Fruit fly (Drosophila melanogaster): ENCODE data around the gene CG6321.

Gene CG6321

DNA sequence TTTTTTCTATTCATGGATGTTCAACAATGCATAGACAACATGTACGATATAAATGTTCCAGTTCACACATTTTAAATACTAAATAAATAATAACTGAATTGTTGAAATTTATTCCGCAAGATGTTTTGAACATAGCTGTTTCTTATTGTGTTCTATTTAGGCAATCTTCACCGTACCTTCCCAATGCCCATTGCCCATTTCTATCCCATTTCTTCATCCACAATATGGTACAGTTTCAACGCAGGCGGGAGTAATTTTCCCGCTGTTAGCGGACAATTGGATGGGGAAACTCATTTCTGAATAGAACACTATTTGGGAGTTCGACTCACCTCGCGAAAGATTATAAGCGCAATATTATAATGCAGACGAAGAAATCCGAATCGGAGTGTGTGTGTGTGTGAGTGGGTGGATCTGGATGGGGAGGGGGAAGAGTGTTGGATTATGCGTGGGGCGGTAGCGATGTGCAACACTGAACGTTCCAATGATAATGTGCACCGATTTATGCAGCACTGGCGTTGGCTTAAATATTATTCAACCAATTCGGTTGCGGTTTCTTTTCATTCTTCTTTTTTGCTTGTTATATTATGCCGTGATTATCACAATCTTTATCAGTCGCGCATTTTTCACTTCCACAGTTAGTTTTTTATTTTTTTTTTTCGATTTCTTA, 31.1 kb upstream of the CG6321 start (continued):
- TF ChIP-seq ttk (GFP tag; IDR thresholded peaks at IDR 0.05) (no peak), CG13775 (GFP tag; optimal IDR thresholded peaks at IDR 0.05) (peak; percentile 7), ap (GFP tag; IDR thresholded peaks at IDR 0.05) (no peak), CG43689 (GFP tag; IDR thresholded peaks at IDR 0.05) (no peak), CG15601 (tag; optimal IDR thresholded peaks at IDR 0.05) (peak; percentile 19), CG31365 (tag; optimal IDR thresholded peaks at IDR 0.05) (no peak), Antp (GFP tag; optimal IDR thresholded peaks at IDR 0.05) (peak; percentile 63), Abd-B (GFP tag; optimal IDR thresholded peaks at IDR 0.05) (peak; percentile 28), trh (GFP tag; optimal IDR thresholded peaks at IDR 0.05) (no peak), br (optimal IDR thresholded peaks at IDR 0.05) (no peak), wek (GFP tag; optimal IDR thresholded peaks at IDR 0.05) (no peak), CG18476 (GFP tag; optimal IDR thresholded peaks at IDR 0.05) (no peak), CG17912 (GFP tag; optimal IDR thresholded peaks at IDR 0.05) (peak; percentile 4), CG31224 (GFP tag; IDR thresholded peaks at IDR 0.05) (no peak), ERR (GFP tag; optimal IDR thresholded peaks at IDR 0.05) (peak; percentile 64), crp (GFP tag; optimal IDR thresholded peaks at IDR 0.05) (peak in 1 of 2 experiments; percentile 39), jigr1 (GFP tag; IDR thresholded peaks at IDR 0.05) (no peak), gem (tag; optimal IDR thresholded peaks at IDR 0.05) (peak; percentile 10), CG2116 (GFP tag; optimal IDR thresholded peaks at IDR 0.05) (peak; percentile 6), CG10267 (tag; optimal IDR thresholded peaks at IDR 0.05) (peak; percentile 94), CG8478 (optimal IDR thresholded peaks at IDR 0.05) (no peak), exex (tag; optimal IDR thresholded peaks at IDR 0.05) (no peak), pnt (GFP tag; optimal IDR thresholded peaks at IDR 0.05) (no peak), Blimp-1 (GFP tag; optimal IDR thresholded peaks at IDR 0.05) (no peak), ci (GFP tag; IDR thresholded peaks at IDR 0.05) (peak; percentile 77; the same call in 2 of the 3 replicates), CG3838 (GFP tag; optimal IDR thresholded peaks at IDR 0.05) (no peak), E2f2 (GFP tag; IDR thresholded peaks at IDR 0.05) (peak; percentile 34; the same call in 1 of the 2 replicates), CG1602 (GFP tag; optimal IDR thresholded peaks at IDR 0.05) (peak; percentile 9), CG6683 (GFP tag; optimal IDR thresholded peaks at IDR 0.05) (no peak), CG1233 (GFP tag; optimal IDR thresholded peaks at IDR 0.05) (peak; percentile 12), CG2120 (GFP tag; optimal IDR thresholded peaks at IDR 0.05) (peak; percentile 48), nerfin-1 (tag; optimal IDR thresholded peaks at IDR 0.05) (no peak), CG12219 (GFP tag; optimal IDR thresholded peaks at IDR 0.05) (no peak), PHDP (tag; optimal IDR thresholded peaks at IDR 0.05) (no peak), sens (GFP tag) (peak; percentile 6), Atf-2 (GFP tag; optimal IDR thresholded peaks at IDR 0.05) (peak; percentile 34), tup (GFP tag; optimal IDR thresholded peaks at IDR 0.05) (no peak), CG1529 (GFP tag; optimal IDR thresholded peaks at IDR 0.05) (peak; percentile 3)

DNA sequence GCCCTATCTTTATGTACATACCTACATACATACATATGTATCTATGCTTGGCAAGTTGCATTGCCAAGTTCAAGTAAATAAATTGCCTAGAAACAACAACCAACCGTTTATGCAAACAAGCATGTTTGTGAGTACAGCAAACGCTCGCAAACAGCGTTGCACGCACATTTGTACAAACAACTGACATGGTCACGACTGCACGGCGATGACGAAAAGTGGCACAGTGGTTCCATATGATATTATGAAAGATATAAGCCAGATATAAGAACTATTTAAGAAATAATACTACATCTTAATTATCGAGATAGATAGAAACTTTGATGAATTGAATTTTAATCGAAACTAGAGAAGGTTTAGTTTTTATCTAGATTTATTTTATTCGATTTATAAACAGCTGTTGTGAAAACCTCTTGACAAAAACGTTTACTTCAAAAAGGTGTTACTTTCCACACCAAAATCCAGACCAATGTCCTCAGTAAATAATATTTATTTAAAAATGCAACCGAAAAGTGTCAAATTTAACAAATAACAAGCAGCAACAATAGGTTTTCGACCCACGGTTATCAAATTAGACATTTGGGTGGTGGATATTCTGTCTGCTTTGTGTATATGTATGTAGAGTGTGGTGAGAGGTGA, 28.9 kb upstream of the CG6321 start:
- TF ChIP-seq gcm (GFP tag; optimal IDR thresholded peaks at IDR 0.05) (peak; percentile 91), CG13287 (GFP tag; IDR thresholded peaks at IDR 0.05; ENCODE audit: partially characterized antibody) (peak; percentile 47; the same call in 1 of the 2 replicates), p53 (GFP tag; optimal IDR thresholded peaks at IDR 0.05) (peak; percentile 39), CkIIα-i1 (GFP tag; IDR thresholded peaks at IDR 0.05) (no peak), seq (GFP tag; IDR thresholded peaks at IDR 0.05) (peak; percentile 85), Awh (GFP tag; IDR thresholded peaks at IDR 0.05) (peak; percentile 90), Bgb (GFP tag; IDR thresholded peaks at IDR 0.05; ENCODE audit: partially characterized antibody) (no peak), CG12391 (tag; optimal IDR thresholded peaks at IDR 0.05) (peak; percentile 96), CG4282 (GFP tag; optimal IDR thresholded peaks at IDR 0.05) (peak; percentile 83), phol (tag; optimal IDR thresholded peaks at IDR 0.05) (peak; percentile 91), CG8359 (GFP tag; optimal IDR thresholded peaks at IDR 0.05; ENCODE audit: borderline replicate concordance) (peak; percentile 71), CG12236 (GFP tag; optimal IDR thresholded peaks at IDR 0.05) (peak; percentile 82), gfzf (GFP tag; optimal IDR thresholded peaks at IDR 0.05) (no peak), CG8765 (GFP tag; IDR thresholded peaks at IDR 0.05) (peak; percentile 50)

Data from whole organism, embryonic.